Worm (Caenorhabditis elegans) whole organism, early embryonic: ENCODE measurements around the gene acc-2.

ENCODE experiments used
- B0310.2 ChIP-seq: sonication (generic microtip); optimal IDR thresholded peaks from 2 replicates; lab custom pipeline; 2016; ENCODE audit warnings: mild to moderate bottlenecking, missing genetic modification characterization, missing compliant biosample characterization
- F13C5.2 ChIP-seq: sonication (generic microtip); optimal IDR thresholded peaks from 2 replicates; lab custom pipeline; 2017; ENCODE audit warnings: mild to moderate bottlenecking, missing genetic modification characterization, inconsistent platforms, missing compliant biosample characterization
- aly-1 ChIP-seq: sonication (generic microtip); optimal IDR thresholded peaks from 2 replicates; lab custom pipeline; 2016; ENCODE audit warnings: missing genetic modification characterization, missing compliant biosample characterization
- ama-1 ChIP-seq: fragments of 150-350 bp; optimal IDR thresholded peaks from 2 replicates; lab custom pipeline; 2014
- ceh-13 ChIP-seq: fragments of 200-800 bp; sonication (Bioruptor generic); optimal IDR thresholded peaks from 2 replicates; lab custom pipeline; 2018; ENCODE audit warnings: mild to moderate bottlenecking, missing genetic modification characterization, missing compliant biosample characterization
- ceh-36 ChIP-seq: sonication (generic microtip); optimal IDR thresholded peaks from 2 replicates; lab custom pipeline; 2016; ENCODE audit warnings: missing genetic modification characterization, inconsistent platforms, missing compliant biosample characterization
- ets-7 ChIP-seq: sonication (generic microtip); optimal IDR thresholded peaks from 2 replicates; lab custom pipeline; 2016; ENCODE audit warnings: missing genotype, missing genetic modification characterization, missing compliant biosample characterization
- flt-1 ChIP-seq: fragments of 200-800 bp; sonication (Bioruptor generic); IDR thresholded peaks from 2 replicates; pipeline ENCODE4 v1.3.6; 2022; ENCODE audit warnings: missing genetic modification characterization, missing compliant biosample characterization
- hmbx-1 ChIP-seq: sonication (generic microtip); optimal IDR thresholded peaks from 2 replicates; lab custom pipeline; 2016; ENCODE audit warnings: mild to moderate bottlenecking, missing genetic modification characterization, missing compliant biosample characterization
- hmg-4 ChIP-seq: fragments of 200-800 bp; sonication (Bioruptor generic); optimal IDR thresholded peaks from 2 replicates; lab custom pipeline; 2018; ENCODE audit warnings: mild to moderate bottlenecking, missing genetic modification characterization, missing compliant biosample characterization
- hnd-1 ChIP-seq: sonication (generic microtip); optimal IDR thresholded peaks from 2 replicates; lab custom pipeline; 2016; ENCODE audit warnings: missing genetic modification characterization, missing compliant biosample characterization
- pes-1 ChIP-seq: fragments of 200-800 bp; sonication (Bioruptor generic); IDR thresholded peaks from 2 replicates; pipeline ENCODE4 v1.3.6; 2022; ENCODE audit warnings: missing genetic modification reagents, missing genetic modification characterization, missing compliant biosample characterization
- scrt-1 ChIP-seq: fragments of 200-800 bp; sonication (Bioruptor generic); IDR thresholded peaks from 2 replicates; pipeline ENCODE4 v1.3.6; 2022; ENCODE audit warnings: missing genetic modification characterization, missing compliant biosample characterization
- sea-1 ChIP-seq: fragments of 200-800 bp; sonication (Bioruptor generic); conservative IDR thresholded peaks from 2 replicates; pipeline ENCODE4 v1.3.6; 2022; ENCODE audit warnings: missing genetic modification characterization, missing compliant biosample characterization
- tbx-11 ChIP-seq: fragments of 200-800 bp; sonication (Bioruptor generic); IDR thresholded peaks from 2 replicates; pipeline ENCODE4 v1.3.6; 2022; ENCODE audit warnings: missing genetic modification characterization, missing compliant biosample characterization
- tbx-37 ChIP-seq: fragments of 200-800 bp; sonication (Bioruptor generic); conservative IDR thresholded peaks from 2 replicates; pipeline ENCODE4 v1.3.6; 2022; ENCODE audit warnings: missing genetic modification reagents, missing genetic modification characterization, missing compliant biosample characterization
- tra-4 ChIP-seq: sonication (generic microtip); optimal IDR thresholded peaks from 2 replicates; lab custom pipeline; 2017; ENCODE audit warnings: missing genetic modification characterization, missing compliant biosample characterization

Gene acc-2

DNA sequence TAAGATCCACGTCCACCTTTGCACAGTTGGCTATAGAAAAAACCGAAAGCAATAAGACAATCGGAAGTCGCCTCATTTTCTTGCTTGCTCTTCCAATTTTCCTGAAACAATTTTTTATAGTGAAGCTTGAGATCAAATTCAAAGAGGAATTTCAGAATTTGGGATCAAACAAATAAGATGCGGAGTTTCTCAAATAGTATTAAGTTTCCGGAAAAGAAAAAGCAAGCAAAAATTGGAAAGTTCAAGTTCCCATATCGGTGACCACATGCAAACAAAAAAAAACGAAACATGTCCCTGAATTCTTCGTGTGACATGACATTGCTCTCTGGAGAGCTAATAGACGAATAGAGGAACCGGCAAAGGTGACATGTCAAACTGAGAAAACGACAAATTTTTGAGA, 11.3 kb upstream of the acc-2 start, which contains the start of gene unc-129:
Gene unc-129 (minus strand): TSS at position 101 of the 400 bp plus-strand sequence.
- TF ChIP-seq pes-1 (GFP tag; lab: Robert Waterston, UW) (no peak), ceh-36 (tag; lab: Kevin White, UChicago) (no peak), tbx-37 (GFP tag; lab: Robert Waterston, UW) (no peak), hmg-4 (GFP tag; lab: Kevin White, UChicago) (no peak), B0310.2 (no peak)

DNA sequence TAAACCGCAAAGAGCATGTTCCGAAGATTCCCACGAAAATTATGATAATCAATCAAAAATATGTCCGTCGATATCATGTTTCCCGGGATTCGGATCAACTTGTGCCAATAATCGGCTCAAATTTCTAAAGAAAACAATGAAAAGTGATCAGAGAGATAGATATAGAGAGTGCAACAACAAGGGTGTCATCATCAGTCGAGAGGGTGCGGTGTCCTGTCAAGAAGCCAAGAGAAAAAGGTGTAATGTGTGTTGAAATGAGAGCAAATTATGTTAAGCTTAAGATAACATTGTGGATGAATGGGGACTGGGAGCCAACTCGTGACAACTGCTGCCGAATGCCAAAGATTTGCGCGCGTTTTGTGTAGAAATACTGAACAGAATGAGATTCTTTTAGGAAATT, 8.6 kb upstream of the acc-2 start:
- no peak for TF ChIP-seq tbx-11 (GFP tag; lab: Robert Waterston, UW)
- TF ChIP-seq hmg-4 (GFP tag; lab: Kevin White, UChicago), result no peak
- no peak for TF ChIP-seq ets-7 (tag; lab: Kevin White, UChicago)

DNA sequence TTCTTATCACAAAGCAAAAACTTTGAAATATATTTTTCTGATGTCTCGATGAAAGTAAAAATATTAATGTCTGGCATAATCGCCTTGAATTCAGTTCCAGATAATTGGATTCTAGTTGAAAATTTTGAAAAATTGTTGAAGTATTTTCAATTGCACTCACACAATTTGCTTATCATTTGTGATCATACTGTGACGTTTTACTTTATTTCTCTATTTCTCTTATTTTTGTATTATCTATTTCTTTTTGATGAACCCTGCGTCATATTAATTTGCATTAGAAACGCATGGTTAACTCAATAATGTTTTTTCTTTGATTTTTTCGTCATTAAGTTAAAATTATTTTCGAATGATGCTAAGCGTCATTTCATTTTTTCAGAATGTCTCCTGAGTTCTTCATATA, 6.3 kb upstream of the acc-2 start, which contains the start of gene C53D6.11:
Gene C53D6.11 (plus strand): TSS at position 328 of the 400 bp plus-strand sequence.
- TF ChIP-seq scrt-1 (GFP tag; lab: Robert Waterston, UW) (no peak), hmbx-1 (tag; lab: Kevin White, UChicago) (no peak), hnd-1 (tag; lab: Kevin White, UChicago) (no peak), B0310.2 (no peak), ama-1 (lab: Kevin White, UChicago) (no peak), ets-7 (tag; lab: Kevin White, UChicago) (no peak), pes-1 (GFP tag; lab: Robert Waterston, UW) (no peak), tbx-11 (GFP tag; lab: Robert Waterston, UW) (no peak), flt-1 (no peak), tra-4 (no peak), sea-1 (GFP tag; lab: Robert Waterston, UW) (no peak), F13C5.2 (no peak), ceh-36 (tag; lab: Kevin White, UChicago) (no peak), ceh-13 (no peak), aly-1 (tag; lab: Kevin White, UChicago) (no peak), tbx-37 (GFP tag; lab: Robert Waterston, UW) (no peak), hmg-4 (GFP tag; lab: Kevin White, UChicago) (no peak)

- no peak for TF ChIP-seq hmbx-1 (tag; lab: Kevin White, UChicago)
- no peak for TF ChIP-seq aly-1 (tag; lab: Kevin White, UChicago)
- TF ChIP-seq hmg-4 (GFP tag; lab: Kevin White, UChicago), result no peak
- no peak for TF ChIP-seq tra-4
- no peak for TF ChIP-seq F13C5.2
- TF ChIP-seq ceh-36 (tag; lab: Kevin White, UChicago), result no peak
- no peak for TF ChIP-seq ama-1 (lab: Kevin White, UChicago)
- no peak for TF ChIP-seq tbx-11 (GFP tag; lab: Robert Waterston, UW)
- no peak for TF ChIP-seq B0310.2
- no peak for TF ChIP-seq pes-1 (GFP tag; lab: Robert Waterston, UW)
- no peak for TF ChIP-seq flt-1
- no peak for TF ChIP-seq tbx-37 (GFP tag; lab: Robert Waterston, UW)
- TF ChIP-seq sea-1 (GFP tag; lab: Robert Waterston, UW), result no peak
- TF ChIP-seq ets-7 (tag; lab: Kevin White, UChicago), result no peak
- TF ChIP-seq scrt-1 (GFP tag; lab: Robert Waterston, UW), result no peak
Measured at ce11 chrIV:9020840-9021239, 4.3 kb downstream of the acc-2 start, which contains the start of gene C53D6.4. C53D6.4 (minus strand) TSS chrIV:9020940.

- no peak for TF ChIP-seq tbx-11 (GFP tag; lab: Robert Waterston, UW)
- peak; percentile 23 for TF ChIP-seq F13C5.2
Measured at ce11 chrIV:9021245-9021779, 4.7 kb downstream of the acc-2 start.

ce11 chrIV:9032550-9032949, 16.0 kb downstream of the acc-2 start, which contains the start of gene C53D6.6:
C53D6.6 (minus strand) TSS chrIV:9032667.
- TF ChIP-seq ama-1 (lab: Kevin White, UChicago), result no peak
- no peak for TF ChIP-seq tra-4
- TF ChIP-seq aly-1 (tag; lab: Kevin White, UChicago), result no peak
- TF ChIP-seq ceh-36 (tag; lab: Kevin White, UChicago), result no peak
- TF ChIP-seq flt-1, result no peak
- TF ChIP-seq B0310.2, result no peak
- no peak for TF ChIP-seq pes-1 (GFP tag; lab: Robert Waterston, UW)
- no peak for TF ChIP-seq tbx-11 (GFP tag; lab: Robert Waterston, UW)
- no peak for TF ChIP-seq hmbx-1 (tag; lab: Kevin White, UChicago)

DNA sequence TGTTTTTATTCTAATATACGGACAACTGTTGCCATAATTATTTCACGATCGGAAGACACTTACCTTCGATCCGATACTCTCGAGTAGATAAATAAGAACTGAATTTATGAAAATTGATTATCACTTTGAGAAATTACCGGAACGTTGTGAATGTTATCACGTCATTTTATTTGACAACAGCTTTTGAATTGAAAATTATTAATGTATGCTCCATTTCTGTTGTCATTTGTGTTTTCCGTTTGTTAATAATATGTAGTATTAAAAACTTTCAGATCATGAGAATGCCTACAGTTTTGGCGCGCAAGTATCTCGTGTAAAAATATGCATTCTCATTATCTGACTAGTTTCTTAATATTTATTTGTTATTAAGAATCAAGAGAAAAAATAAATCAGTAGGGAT, 17.8 kb downstream of the acc-2 start, which contains the start of gene C53D6.10:
Gene C53D6.10 (minus strand): TSS at position 101 of the 400 bp plus-strand sequence.
- TF ChIP-seq flt-1, result no peak

DNA sequence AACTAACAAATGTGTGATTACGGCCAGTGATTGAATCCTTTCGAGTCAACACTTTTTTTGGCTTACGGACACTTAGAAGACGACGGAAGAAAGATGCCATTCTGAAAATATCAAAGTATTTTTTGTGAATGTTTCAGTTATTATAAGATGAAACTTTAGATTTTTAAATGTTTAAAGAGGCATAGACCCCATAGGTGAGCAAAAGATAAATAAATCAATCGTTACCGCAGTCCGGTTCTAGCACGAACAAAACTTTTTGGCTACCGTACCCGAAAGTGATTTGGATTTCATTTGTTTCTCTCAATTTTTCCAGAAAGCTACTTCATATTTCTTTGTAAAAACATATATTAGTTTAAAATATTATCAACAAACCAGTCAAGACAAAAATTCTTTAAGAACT, 20.5 kb downstream of the acc-2 start, which contains the start of gene C53D6.7:
Gene C53D6.7 (minus strand): TSS at position 101 of the 400 bp plus-strand sequence.
- TF ChIP-seq pes-1 (GFP tag; lab: Robert Waterston, UW), result no peak
- TF ChIP-seq aly-1 (tag; lab: Kevin White, UChicago), result no peak
- TF ChIP-seq tbx-37 (GFP tag; lab: Robert Waterston, UW), result no peak
- TF ChIP-seq scrt-1 (GFP tag; lab: Robert Waterston, UW), result no peak
- TF ChIP-seq hmg-4 (GFP tag; lab: Kevin White, UChicago), result no peak
- TF ChIP-seq F13C5.2, result no peak
- no peak for TF ChIP-seq flt-1
- TF ChIP-seq ets-7 (tag; lab: Kevin White, UChicago), result no peak
- no peak for TF ChIP-seq tbx-11 (GFP tag; lab: Robert Waterston, UW)
- TF ChIP-seq B0310.2, result no peak
- TF ChIP-seq tra-4, result no peak
